Worm (Caenorhabditis elegans): Measurements from ENCODE around the gene D1086.6.

DNA sequence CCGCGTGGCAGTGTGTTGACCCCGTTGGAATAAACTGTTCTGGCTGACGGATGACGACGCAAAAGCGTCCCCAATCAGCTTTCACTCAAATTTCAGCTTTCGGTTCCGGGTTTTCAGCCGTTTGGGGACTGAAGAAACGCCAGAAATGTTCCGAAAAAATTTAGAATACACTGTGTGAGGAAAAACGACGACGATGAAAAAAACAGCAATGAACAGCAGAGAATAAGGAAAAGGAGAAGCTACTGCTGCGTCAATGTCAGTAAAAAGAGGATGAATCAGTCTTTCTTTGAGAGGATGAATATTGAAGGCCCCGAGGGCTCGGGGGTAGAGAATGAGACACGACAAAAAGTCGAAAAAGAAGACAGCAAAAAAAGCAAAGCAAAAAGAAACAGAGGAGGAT, 49.3 kb downstream of the D1086.6 start:
- TF ChIP-seq ama-1 (optimal IDR thresholded peaks at IDR 0.05) (no peak), flt-1 (GFP tag; IDR thresholded peaks at IDR 0.05) (no peak), ceh-13 (GFP tag; optimal IDR thresholded peaks at IDR 0.05) (no peak), ets-7 (tag; optimal IDR thresholded peaks at IDR 0.05) (no peak)

Data from whole organism, early embryonic.